Worm (Caenorhabditis elegans) whole organism, mixed stage, embryonic: Measurements from ENCODE around the gene ZK430.5.

Experiments
- M03D4.4 ChIP-seq: sonication (generic microtip); optimal IDR thresholded peaks from 2 replicates; lab custom pipeline; 2017; ENCODE audit warnings: mild to moderate bottlenecking, missing genetic modification characterization, missing compliant biosample characterization
- bed-3 ChIP-seq: fragments of 200-800 bp; sonication (Bioruptor generic); optimal IDR thresholded peaks from 3 replicates; lab custom pipeline; 2018; ENCODE audit warnings: mild to moderate bottlenecking, missing genetic modification characterization, moderate library complexity, missing compliant biosample characterization
- ceh-39 ChIP-seq: fragments of 150-350 bp; optimal IDR thresholded peaks from 2 replicates; lab custom pipeline; 2014; ENCODE audit warnings: missing biosample characterization, missing genetic modification characterization
- ceh-43 ChIP-seq: fragments of 200-800 bp; sonication (Bioruptor generic); optimal IDR thresholded peaks from 2 replicates; lab custom pipeline; 2018; ENCODE audit warnings: mild to moderate bottlenecking, missing genetic modification characterization, moderate library complexity, missing compliant biosample characterization
- ceh-83 ChIP-seq: fragments of 200-800 bp; sonication (Bioruptor generic); optimal IDR thresholded peaks from 2 replicates; lab custom pipeline; 2018; ENCODE audit warnings: mild to moderate bottlenecking, missing genetic modification characterization, missing compliant biosample characterization
- ces-1 ChIP-seq: fragments of 150-350 bp; optimal IDR thresholded peaks from 2 replicates; lab custom pipeline; 2014; ENCODE audit warnings: missing biosample characterization, missing genetic modification reagents, missing genetic modification characterization
- cnd-1 ChIP-seq: fragments of 200-800 bp; sonication (Bioruptor generic); optimal IDR thresholded peaks from 2 replicates; lab custom pipeline; 2018; ENCODE audit warnings: mild to moderate bottlenecking, missing genetic modification characterization, missing compliant biosample characterization
- drap-1 ChIP-seq: fragments of 200-800 bp; sonication (Bioruptor generic); optimal IDR thresholded peaks from 3 replicates; lab custom pipeline; 2018; ENCODE audit warnings: mild to moderate bottlenecking, missing genetic modification characterization, missing compliant biosample characterization
- elt-1 ChIP-seq: sonication (generic microtip); optimal IDR thresholded peaks from 2 replicates; lab custom pipeline; 2017; ENCODE audit warnings: missing genetic modification characterization, mild to moderate bottlenecking, missing compliant biosample characterization, antibody characterized with exemption, moderate library complexity, borderline replicate concordance; ENCODE audit not compliant: insufficient read depth
- elt-3 ChIP-seq: fragments of 150-350 bp; optimal IDR thresholded peaks from 2 replicates; lab custom pipeline; 2014; ENCODE audit warnings: missing biosample characterization, missing genetic modification characterization
- flh-1 ChIP-seq: fragments of 200-800 bp; sonication (Bioruptor generic); optimal IDR thresholded peaks from 2 replicates; lab custom pipeline; 2018; ENCODE audit warnings: mild to moderate bottlenecking, missing genetic modification characterization, moderate library complexity, missing compliant biosample characterization
- ham-2 ChIP-seq: fragments of 200-800 bp; sonication (Bioruptor generic); optimal IDR thresholded peaks from 2 replicates; lab custom pipeline; 2018; ENCODE audit warnings: mild to moderate bottlenecking, missing genetic modification characterization, missing compliant biosample characterization
- hlh-1 ChIP-seq: fragments of 150-350 bp; optimal IDR thresholded peaks from 2 replicates; lab custom pipeline; 2014; ENCODE audit warnings: missing biosample characterization, missing genetic modification reagents, missing genetic modification characterization
- lin-13 ChIP-seq: fragments of 150-350 bp; optimal IDR thresholded peaks from 2 replicates; lab custom pipeline; 2014; ENCODE audit warnings: missing biosample characterization, missing genetic modification characterization
- lin-32 ChIP-seq: fragments of 200-800 bp; sonication (Bioruptor generic); optimal IDR thresholded peaks from 2 replicates; lab custom pipeline; 2018; ENCODE audit warnings: mild to moderate bottlenecking, missing genetic modification characterization, missing compliant biosample characterization
- lsy-2 ChIP-seq: fragments of 150-350 bp; optimal IDR thresholded peaks from 2 replicates; lab custom pipeline; 2014; ENCODE audit warnings: missing biosample characterization, missing genetic modification characterization
- mab-5 ChIP-seq: fragments of 150-350 bp; optimal IDR thresholded peaks from 2 replicates; lab custom pipeline; 2014; ENCODE audit warnings: missing biosample characterization, missing genetic modification characterization
- mep-1 ChIP-seq: fragments of 150-350 bp; optimal IDR thresholded peaks from 2 replicates; lab custom pipeline; 2017; ENCODE audit warnings: missing biosample characterization, missing genetic modification reagents, missing genetic modification characterization, inconsistent platforms
- nhr-12 ChIP-seq: fragments of 150-350 bp; optimal IDR thresholded peaks from 2 replicates; lab custom pipeline; 2014; ENCODE audit warnings: missing biosample characterization, missing genetic modification characterization
- nhr-2 ChIP-seq: fragments of 150-350 bp; optimal IDR thresholded peaks from 2 replicates; lab custom pipeline; 2014; ENCODE audit warnings: missing biosample characterization, missing genetic modification characterization
- nhr-76 ChIP-seq: sonication (generic microtip); optimal IDR thresholded peaks from 2 replicates; lab custom pipeline; 2017; ENCODE audit warnings: missing biosample characterization, missing genetic modification characterization
- pha-4 ChIP-seq: fragments of 150-350 bp; optimal IDR thresholded peaks from 2 replicates; lab custom pipeline; 2018; ENCODE audit warnings: missing biosample characterization, missing genetic modification reagents, missing genetic modification characterization
- snpc-4 ChIP-seq: fragments of 150-350 bp; optimal IDR thresholded peaks from 2 replicates; lab custom pipeline; 2014; ENCODE audit warnings: missing biosample characterization, missing genetic modification characterization
- sptf-1 ChIP-seq: sonication (generic microtip); optimal IDR thresholded peaks from 2 replicates; lab custom pipeline; 2017; ENCODE audit warnings: mild to moderate bottlenecking, missing genetic modification characterization, moderate library complexity, missing compliant biosample characterization
- tbx-8 ChIP-seq: fragments of 200-800 bp; sonication (Bioruptor generic); optimal IDR thresholded peaks from 2 replicates; lab custom pipeline; 2018; ENCODE audit warnings: mild to moderate bottlenecking, missing genetic modification characterization, moderate library complexity, missing compliant biosample characterization
- unc-120 ChIP-seq: sonication (generic microtip); optimal IDR thresholded peaks from 2 replicates; lab custom pipeline; 2017; ENCODE audit warnings: missing genetic modification characterization, missing compliant biosample characterization; ENCODE audit not compliant: poor library complexity, severe bottlenecking
- unc-39 ChIP-seq: fragments of 150-350 bp; optimal IDR thresholded peaks from 2 replicates; lab custom pipeline; 2014; ENCODE audit warnings: missing biosample characterization, missing genetic modification characterization
- unc-62 ChIP-seq: fragments of 150-350 bp; optimal IDR thresholded peaks from 2 replicates; lab custom pipeline; 2014; ENCODE audit warnings: missing biosample characterization, missing genetic modification reagents, missing genetic modification characterization
- zip-8 ChIP-seq: fragments of 150-350 bp; optimal IDR thresholded peaks from 2 replicates; lab custom pipeline; 2014; ENCODE audit warnings: missing biosample characterization, missing genetic modification characterization
- ztf-11 ChIP-seq: fragments of 150-350 bp; optimal IDR thresholded peaks from 2 replicates; lab custom pipeline; 2014; ENCODE audit warnings: missing biosample characterization, missing genetic modification characterization

Gene ZK430.5

ce11 chrII:4378195-4378594 is 27.3 kb upstream of the ZK430.5 start, which contains the start of gene B0286.1:
B0286.1 (plus strand) TSS chrII:4378495.
- TF ChIP-seq lsy-2 (tag; lab: Kevin White, UChicago) (no peak), hlh-1 (tag; lab: Kevin White, UChicago) (no peak), nhr-2 (tag; lab: Kevin White, UChicago) (no peak), unc-120 (tag; lab: Kevin White, UChicago) (no peak), flh-1 (GFP tag; lab: Kevin White, UChicago) (no peak), elt-1 (tag; lab: Kevin White, UChicago) (no peak), mab-5 (no peak), nhr-76 (tag; lab: Kevin White, UChicago) (no peak), unc-39 (tag; lab: Kevin White, UChicago) (no peak), ham-2 (GFP tag; lab: Kevin White, UChicago) (no peak), drap-1 (no peak), ceh-83 (GFP tag; lab: Kevin White, UChicago) (no peak)

ce11 chrII:4383306-4383705 is 22.2 kb upstream of the ZK430.5 start, which contains the start of gene fkh-6:
fkh-6 (minus strand) TSS chrII:4383406.
- TF ChIP-seq unc-62 (GFP tag; lab: Kevin White, UChicago): no peak
- no peak for TF ChIP-seq mep-1 (tag; lab: Kevin White, UChicago)
- TF ChIP-seq hlh-1 (tag; lab: Kevin White, UChicago): no peak
- no peak for TF ChIP-seq lin-32 (GFP tag; lab: Kevin White, UChicago)
- TF ChIP-seq sptf-1: no peak
- no peak for TF ChIP-seq lsy-2 (tag; lab: Kevin White, UChicago)
- no peak for TF ChIP-seq nhr-2 (tag; lab: Kevin White, UChicago)
- TF ChIP-seq, all 35 proteins: peak for 0

ce11 chrII:4391072-4391471 is 14.4 kb upstream of the ZK430.5 start:
- TF ChIP-seq unc-39 (tag; lab: Kevin White, UChicago) (no peak), ces-1 (GFP tag; lab: Kevin White, UChicago) (no peak), ham-2 (GFP tag; lab: Kevin White, UChicago) (no peak), ztf-11 (no peak), unc-62 (GFP tag; lab: Kevin White, UChicago) (no peak), nhr-12 (no peak), lin-32 (GFP tag; lab: Kevin White, UChicago) (no peak), nhr-76 (tag; lab: Kevin White, UChicago) (no peak), hlh-1 (tag; lab: Kevin White, UChicago) (no peak), mab-5 (no peak)

- TF ChIP-seq snpc-4 (no peak), nhr-2 (tag; lab: Kevin White, UChicago) (no peak)
These were observed 12.9 kb upstream of the ZK430.5 start, which contains the start of gene mlt-7 for ce11 chrII:4392526-4393057. mlt-7 (plus strand) TSS chrII:4393007.

- peak; percentile 69 for TF ChIP-seq zip-8 (tag; lab: Kevin White, UChicago)
- peak; percentile 15 for TF ChIP-seq ham-2 (GFP tag; lab: Kevin White, UChicago)
- no peak for TF ChIP-seq nhr-2 (tag; lab: Kevin White, UChicago)
- no peak for TF ChIP-seq lin-13 (tag; lab: Kevin White, UChicago)
These were observed 11.0 kb upstream of the ZK430.5 start for ce11 chrII:4394438-4394837.

- TF ChIP-seq mep-1 (tag; lab: Kevin White, UChicago) (no peak), elt-1 (tag; lab: Kevin White, UChicago) (no peak), ces-1 (GFP tag; lab: Kevin White, UChicago) (no peak), sptf-1 (no peak), hlh-1 (tag; lab: Kevin White, UChicago) (no peak), bed-3 (GFP tag; lab: Kevin White, UChicago) (no peak), ceh-43 (GFP tag; lab: Kevin White, UChicago) (no peak), cnd-1 (tag; lab: Kevin White, UChicago) (no peak), flh-1 (GFP tag; lab: Kevin White, UChicago) (no peak), pha-4 (tag; lab: Kevin White, UChicago) (no peak), tbx-8 (GFP tag; lab: Kevin White, UChicago) (no peak), nhr-2 (tag; lab: Kevin White, UChicago) (no peak), ceh-39 (tag; lab: Kevin White, UChicago) (no peak), elt-3 (no peak), unc-120 (tag; lab: Kevin White, UChicago) (no peak), mab-5 (no peak), M03D4.4 (tag; lab: Kevin White, UChicago) (no peak), unc-62 (GFP tag; lab: Kevin White, UChicago) (no peak), ceh-83 (GFP tag; lab: Kevin White, UChicago) (no peak)
- TF ChIP-seq, all 35 proteins: peak for 0
These were observed 4.2 kb downstream of the ZK430.5 start for ce11 chrII:4409650-4410049.
